Fruit fly (Drosophila melanogaster) ovary, adult (tissue): Measurements from ENCODE around the gene Cyp40.
A peak's percentile ranks its signal among the peaks of the same experiment; 100 is the strongest.

Source experiments
- CG17801 ChIP-seq: fragments of 200-800 bp; optimal IDR thresholded peaks from 2 replicates; lab custom pipeline; 2019; ENCODE audit warnings: missing biosample characterization, mild to moderate bottlenecking, missing genetic modification characterization, moderate library complexity; ENCODE audit not compliant: partially characterized antibody

The Cyp40 gene

dm6 chr3L:9643762-9644161, 15.3 kb downstream of the Cyp40 start, which contains the start of gene CNMaR:
Gene CNMaR, plus strand, starts transcription at chr3L:9644109.
- no peak for TF ChIP-seq CG17801 (GFP tag; lab: Kevin White, UChicago)

dm6 chr3L:9671372-9671771, 42.9 kb downstream of the Cyp40 start:
- TF ChIP-seq CG17801 (GFP tag; lab: Kevin White, UChicago): no peak

- no peak for TF ChIP-seq CG17801 (GFP tag; lab: Kevin White, UChicago)
These were observed 45.8 kb downstream of the Cyp40 start for dm6 chr3L:9674300-9674699.

dm6 chr3L:9675528-9675963, 47.1 kb downstream of the Cyp40 start:
- peak; percentile 81 for TF ChIP-seq CG17801 (GFP tag; lab: Kevin White, UChicago)

dm6 chr3L:9677260-9677659, 48.8 kb downstream of the Cyp40 start:
- TF ChIP-seq CG17801 (GFP tag; lab: Kevin White, UChicago): no peak

dm6 chr3L:9678007-9678497, 49.6 kb downstream of the Cyp40 start:
- no peak for TF ChIP-seq CG17801 (GFP tag; lab: Kevin White, UChicago)

dm6 chr3L:9678994-9679393, 50.5 kb downstream of the Cyp40 start, which contains the start of the genes fry and CG16717:
Gene fry, minus strand, starts transcription at chr3L:9679103.
Gene CG16717, plus strand, starts transcription at chr3L:9679201.
- peak; percentile 57 for TF ChIP-seq CG17801 (GFP tag; lab: Kevin White, UChicago)

dm6 chr3L:9680968-9681367, 52.5 kb downstream of the Cyp40 start, which contains the start of gene alphaTub67C:
Gene alphaTub67C, plus strand, starts transcription at chr3L:9681268.
- no peak for TF ChIP-seq CG17801 (GFP tag; lab: Kevin White, UChicago)
